Worm (Caenorhabditis elegans) whole organism, L4 larva: ENCODE measurements around the gene gpa-12.

Experiments used
- F26F4.8 ChIP-seq: fragments of 200-800 bp; sonication (Bioruptor generic); conservative IDR thresholded peaks from 2 replicates; pipeline ENCODE4 v1.3.6; 2022; ENCODE audit warnings: missing genetic modification characterization, missing compliant biosample characterization
- F49E8.2 ChIP-seq: sonication (generic microtip); optimal IDR thresholded peaks from 2 replicates; lab custom pipeline; 2016; ENCODE audit warnings: missing compliant biosample characterization, mild to moderate bottlenecking, missing genetic modification characterization, borderline replicate concordance
- Y105C5A.15 ChIP-seq: fragments of 200-800 bp; sonication (Bioruptor generic); IDR thresholded peaks from 2 replicates; pipeline ENCODE4 v1.3.6; 2022; ENCODE audit warnings: missing genetic modification characterization, missing compliant biosample characterization
- Y48G9A.11 ChIP-seq: fragments of 200-800 bp; sonication (Bioruptor generic); IDR thresholded peaks from 2 replicates; pipeline ENCODE4 v1.3.6; 2022; ENCODE audit warnings: missing genetic modification reagents, missing genetic modification characterization, missing compliant biosample characterization
- Y5F2A.4 ChIP-seq: fragments of 200-800 bp; sonication (Bioruptor generic); optimal IDR thresholded peaks from 2 replicates; lab custom pipeline; 2018; ENCODE audit warnings: mild to moderate bottlenecking, missing genetic modification characterization, missing compliant biosample characterization
- ZK337.2 ChIP-seq: fragments of 200-800 bp; sonication (Bioruptor generic); IDR thresholded peaks from 2 replicates; pipeline ENCODE4 v1.3.6; 2022; ENCODE audit warnings: missing genetic modification reagents, missing genetic modification characterization, missing compliant biosample characterization
- aha-1 ChIP-seq: fragments of 150-350 bp; peaks from one replicate; lab custom pipeline; 2014; ENCODE audit warnings: missing biosample characterization, missing genetic modification characterization
- ama-1 ChIP-seq: fragments of 150-350 bp; optimal IDR thresholded peaks from 2 replicates; lab custom pipeline; 2014; ENCODE audit warnings: inconsistent platforms, mixed read lengths
- arid-1 ChIP-seq: fragments of 200-800 bp; sonication (Bioruptor generic); conservative IDR thresholded peaks from 2 replicates; pipeline ENCODE4 v1.3.6; 2022; ENCODE audit warnings: missing genetic modification reagents, missing genetic modification characterization, missing compliant biosample characterization
- ceh-28 ChIP-seq: fragments of 150-350 bp; optimal IDR thresholded peaks from 2 replicates; lab custom pipeline; 2014; ENCODE audit warnings: missing biosample characterization, missing genetic modification reagents, missing genetic modification characterization
- ceh-32 ChIP-seq: sonication (generic microtip); optimal IDR thresholded peaks from 2 replicates; lab custom pipeline; 2016; ENCODE audit warnings: mild to moderate bottlenecking, missing genetic modification characterization, missing compliant biosample characterization; ENCODE audit not compliant: poor library complexity
- ceh-44 ChIP-seq: fragments of 200-800 bp; sonication (Bioruptor generic); IDR thresholded peaks from 2 replicates; pipeline ENCODE4 v1.3.6; 2022; ENCODE audit warnings: missing genetic modification reagents, missing genetic modification characterization, missing compliant biosample characterization
- daf-19 ChIP-seq: fragments of 200-800 bp; sonication (Bioruptor generic); conservative IDR thresholded peaks from 2 replicates; pipeline ENCODE4 v1.3.6; 2022; ENCODE audit warnings: missing genetic modification characterization, missing compliant biosample characterization
- dmd-8 ChIP-seq: fragments of 200-800 bp; sonication (Bioruptor generic); IDR thresholded peaks from 2 replicates; pipeline ENCODE4 v1.3.6; 2022; ENCODE audit warnings: missing genetic modification characterization, missing compliant biosample characterization
- dpl-1 ChIP-seq: fragments of 150-350 bp; optimal IDR thresholded peaks from 2 replicates; lab custom pipeline; 2014; ENCODE audit warnings: missing biosample characterization, missing genetic modification reagents, missing genetic modification characterization
- duxl-1 ChIP-seq: sonication (generic microtip); optimal IDR thresholded peaks from 2 replicates; lab custom pipeline; 2016; ENCODE audit warnings: mild to moderate bottlenecking, missing genetic modification characterization, moderate library complexity, missing compliant biosample characterization; ENCODE audit not compliant: poor library complexity
- egl-27 ChIP-seq: sonication (generic microtip); optimal IDR thresholded peaks from 3 replicates; lab custom pipeline; 2017; ENCODE audit warnings: missing biosample characterization, missing genetic modification reagents, missing genetic modification characterization
- gei-8 ChIP-seq: fragments of 200-800 bp; sonication (Bioruptor generic); optimal IDR thresholded peaks from 2 replicates; lab custom pipeline; 2018; ENCODE audit warnings: mild to moderate bottlenecking, missing genetic modification characterization, missing compliant biosample characterization
- hlh-11 ChIP-seq: fragments of 200-800 bp; sonication (Bioruptor generic); optimal IDR thresholded peaks from 2 replicates; lab custom pipeline; 2018; ENCODE audit warnings: mild to moderate bottlenecking, missing genetic modification characterization, missing compliant biosample characterization
- hlh-30 ChIP-seq: sonication (generic microtip); optimal IDR thresholded peaks from 2 replicates; lab custom pipeline; 2017; ENCODE audit warnings: antibody characterized with exemption, mild to moderate bottlenecking, missing genetic modification characterization, missing compliant biosample characterization; ENCODE audit not compliant: insufficient read depth
- hmg-1.1 ChIP-seq: fragments of 200-800 bp; sonication (Bioruptor generic); IDR thresholded peaks from 2 replicates; pipeline ENCODE4 v1.3.6; 2022; ENCODE audit warnings: missing genetic modification reagents, missing genetic modification characterization, missing compliant biosample characterization
- lim-7 ChIP-seq: fragments of 200-800 bp; sonication (Bioruptor generic); IDR thresholded peaks from 2 replicates; pipeline ENCODE4 v1.3.6; 2022; ENCODE audit warnings: missing genetic modification characterization, missing compliant biosample characterization
- lin-1 ChIP-seq: fragments of 200-800 bp; sonication (Bioruptor generic); IDR thresholded peaks from 2 replicates; pipeline ENCODE4 v1.3.6; 2022; ENCODE audit warnings: missing genetic modification reagents, missing genetic modification characterization, missing compliant biosample characterization
- lin-13 ChIP-seq: fragments of 150-350 bp; optimal IDR thresholded peaks from 2 replicates; lab custom pipeline; 2014; ENCODE audit warnings: missing biosample characterization, missing genetic modification reagents, missing genetic modification characterization
- lir-3 ChIP-seq: sonication (generic microtip); optimal IDR thresholded peaks from 2 replicates; lab custom pipeline; 2016; ENCODE audit warnings: mild to moderate bottlenecking, missing genetic modification characterization, missing compliant biosample characterization
- madf-5 ChIP-seq, 2 experiments: fragments of 200-800 bp; sonication (Bioruptor generic); IDR thresholded peaks; 2 replicates each; pipeline ENCODE4 v1.3.6; 2022; ENCODE audit warnings: missing compliant biosample characterization in 2 of 2, missing genetic modification characterization in 2 of 2
- madf-9 ChIP-seq: fragments of 200-800 bp; sonication (Bioruptor generic); conservative IDR thresholded peaks from 2 replicates; pipeline ENCODE4 v1.3.6; 2022; ENCODE audit warnings: missing genetic modification reagents, missing genetic modification characterization, missing compliant biosample characterization
- mes-2 ChIP-seq: sonication (generic microtip); optimal IDR thresholded peaks from 2 replicates; lab custom pipeline; 2016; ENCODE audit warnings: missing genotype, mild to moderate bottlenecking, missing genetic modification characterization, missing compliant biosample characterization; ENCODE audit not compliant: poor library complexity, severe bottlenecking
- nhr-10 ChIP-seq: fragments of 150-350 bp; optimal IDR thresholded peaks from 2 replicates; lab custom pipeline; 2014; ENCODE audit warnings: missing biosample characterization, missing genetic modification characterization
- nhr-111 ChIP-seq: fragments of 200-800 bp; sonication (Bioruptor generic); optimal IDR thresholded peaks from 2 replicates; lab custom pipeline; 2018; ENCODE audit warnings: mild to moderate bottlenecking, missing genetic modification characterization, missing compliant biosample characterization
- nhr-48 ChIP-seq: sonication (generic microtip); optimal IDR thresholded peaks from 2 replicates; lab custom pipeline; 2016; ENCODE audit warnings: mild to moderate bottlenecking, missing genetic modification characterization, missing compliant biosample characterization
- nhr-77 ChIP-seq: fragments of 150-350 bp; optimal IDR thresholded peaks from 2 replicates; lab custom pipeline; 2014; ENCODE audit warnings: missing biosample characterization, missing genetic modification characterization
- pha-4 ChIP-seq, 2 experiments: fragments of 150-350 bp in 1 of 2; fragments of 200-800 bp in 1 of 2; sonication (Bioruptor generic) in 1 of 2; IDR thresholded peaks in 1 of 2; optimal IDR thresholded peaks in 1 of 2; 2 replicates each; pipeline versions ENCODE4 v1.3.6 to Lab custom; 2014 to 2022; ENCODE audit warnings: missing genetic modification characterization in 2 of 2, missing genetic modification reagents in 2 of 2, missing biosample characterization in 1 of 2, missing compliant biosample characterization in 1 of 2
- pqm-1 ChIP-seq: sonication (generic microtip); optimal IDR thresholded peaks from 2 replicates; lab custom pipeline; 2017; ENCODE audit warnings: missing biosample characterization, missing genetic modification characterization
- spr-1 ChIP-seq: sonication (generic microtip); optimal IDR thresholded peaks from 2 replicates; lab custom pipeline; 2016; ENCODE audit warnings: mild to moderate bottlenecking, missing genetic modification characterization, missing compliant biosample characterization
- unc-130 ChIP-seq: sonication (generic microtip); optimal IDR thresholded peaks from 2 replicates; lab custom pipeline; 2016; ENCODE audit warnings: missing genetic modification reagents, missing genetic modification characterization, missing compliant biosample characterization
- unc-62 ChIP-seq, 3 experiments: fragments of 150-350 bp in 1 of 3; sonication (generic microtip); optimal IDR thresholded peaks in 2 of 3; peaks in 1 of 3; 1 replicate in 1 of 3; 2 replicates in 2 of 3; lab custom pipeline; 2014 to 2017; ENCODE audit warnings: missing biosample characterization in 3 of 3, missing genetic modification characterization in 3 of 3, missing genetic modification reagents in 3 of 3, missing genotype in 1 of 3
- zfp-2 ChIP-seq: sonication (generic microtip); optimal IDR thresholded peaks from 2 replicates; lab custom pipeline; 2016; ENCODE audit warnings: mild to moderate bottlenecking, missing genetic modification characterization, missing compliant biosample characterization
- zip-11 ChIP-seq: fragments of 200-800 bp; sonication (Bioruptor generic); IDR thresholded peaks from 2 replicates; pipeline ENCODE4 v1.3.6; 2022; ENCODE audit warnings: missing genetic modification characterization, missing compliant biosample characterization
- zip-2 ChIP-seq: fragments of 150-350 bp; optimal IDR thresholded peaks from 2 replicates; lab custom pipeline; 2014; ENCODE audit warnings: missing biosample characterization, missing genetic modification characterization

gpa-12 gene

DNA sequence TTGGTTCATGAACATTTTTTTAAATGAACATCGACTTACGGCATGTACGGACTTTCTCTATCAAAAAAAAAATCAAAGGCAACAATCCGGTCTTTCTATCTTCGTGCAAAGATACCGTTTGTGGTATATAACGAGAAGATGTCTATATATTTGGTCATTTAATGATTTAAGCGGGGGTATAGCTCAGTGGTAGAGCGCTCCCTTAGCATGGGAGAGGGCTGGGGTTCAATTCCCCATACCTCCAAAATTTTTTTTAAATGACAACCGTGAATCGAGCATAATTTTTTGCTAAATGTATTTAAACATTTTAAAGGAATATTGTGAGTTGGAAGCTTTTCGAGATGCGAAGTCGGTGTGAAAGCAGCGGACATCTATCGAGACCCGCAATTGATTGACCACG, 4.7 kb upstream of the gpa-12 start (continued):
- TF ChIP-seq ama-1 (lab: Kevin White, UChicago) (no peak), lin-13 (no peak), ZK337.2 (GFP tag; lab: Robert Waterston, UW) (peak; percentile 56; the same call in 1 of the 2 replicates), zfp-2 (tag; lab: Kevin White, UChicago) (no peak), pha-4 (GFP tag; IDR thresholded peaks at IDR 0.05; lab: Robert Waterston, UW) (peak; percentile 78; the same call in 1 of the 2 replicates), pha-4 (tag; optimal IDR thresholded peaks at IDR 0.05; lab: Kevin White, UChicago) (no peak), lim-7 (GFP tag; lab: Robert Waterston, UW) (peak; percentile 88), zip-2 (no peak), madf-5 (GFP tag; IDR thresholded peaks at IDR 0.05; lab: Robert Waterston, UW) (peak; percentile 34 to 67; a peak in 1 of 4 replicates), mes-2 (tag; lab: Kevin White, UChicago) (peak; percentile 62), duxl-1 (peak; percentile 63), daf-19 (GFP tag; lab: Robert Waterston, UW) (peak; percentile 60; the same call in 1 of the 2 replicates), Y105C5A.15 (GFP tag; lab: Robert Waterston, UW) (0 out of 2 replicates have a peak, but pooled peaks have one; percentile 69), ceh-44 (no peak), nhr-48 (peak; percentile 19), nhr-77 (tag; lab: Kevin White, UChicago) (no peak), dmd-8 (peak; percentile 89), madf-9 (GFP tag; lab: Robert Waterston, UW) (peak; percentile 83), ceh-32 (tag; lab: Kevin White, UChicago) (no peak), hlh-11 (peak; percentile 11), F26F4.8 (GFP tag; lab: Robert Waterston, UW) (peak; percentile 69; the same call in 1 of the 2 replicates), hmg-1.1 (GFP tag; lab: Robert Waterston, UW) (0 out of 2 replicates have a peak, but pooled peaks have one; percentile 15), hlh-30 (tag; lab: Kevin White, UChicago) (peak; percentile 30), arid-1 (peak; percentile 73), F49E8.2 (tag; lab: Kevin White, UChicago) (peak; percentile 11), unc-130 (GFP tag; lab: Kevin White, UChicago) (peak; percentile 15), egl-27 (tag; lab: Kevin White, UChicago) (no peak), gei-8 (peak; percentile 33), ceh-28 (no peak), Y48G9A.11 (GFP tag; lab: Robert Waterston, UW) (peak; percentile 72), zip-11 (GFP tag; lab: Robert Waterston, UW) (no peak), Y5F2A.4 (GFP tag; lab: Kevin White, UChicago) (peak; percentile 23), aha-1 (tag; lab: Kevin White, UChicago) (no peak), nhr-10 (no peak), nhr-111 (GFP tag; lab: Kevin White, UChicago) (peak; percentile 64), spr-1 (tag; lab: Kevin White, UChicago) (peak; percentile 26), lin-1 (GFP tag; lab: Robert Waterston, UW) (peak; percentile 46; the same call in 1 of the 2 replicates)
- TF ChIP-seq, all 104 proteins: peak for 37

DNA sequence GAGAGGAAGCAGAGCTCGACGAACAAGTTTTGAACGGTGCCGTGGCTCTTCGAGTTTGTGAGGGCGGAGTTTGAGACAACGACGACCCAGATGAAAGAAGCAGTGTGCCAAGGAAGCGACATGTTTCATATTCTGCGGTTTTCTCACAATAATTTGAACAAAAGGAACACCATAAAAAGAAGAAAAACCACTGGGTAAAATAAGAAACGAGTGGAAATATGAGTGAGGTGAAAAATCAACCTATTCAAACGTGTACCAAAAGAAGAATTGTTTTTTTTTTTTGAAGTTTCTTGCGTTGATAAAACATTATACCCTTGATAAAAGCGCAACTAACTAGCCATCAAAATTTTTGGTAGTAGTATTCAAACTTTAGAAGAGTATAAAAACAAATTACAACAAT, 1.2 kb upstream of the gpa-12 start, which contains the start of gene lgc-4:
Gene lgc-4, minus strand, starts transcription at position 101 of the 400 bp plus-strand sequence.
- TF ChIP-seq unc-62 (GFP tag; optimal IDR thresholded peaks at IDR 0.05 in 1 of 2; lab: Kevin White, UChicago) (peak in 1 of 2 experiments; percentile 89), unc-62 (tag; optimal IDR thresholded peaks at IDR 0.05; lab: Kevin White, UChicago) (no peak), pqm-1 (no peak), lir-3 (tag; lab: Kevin White, UChicago) (no peak), duxl-1 (no peak), dpl-1 (no peak), Y105C5A.15 (GFP tag; lab: Robert Waterston, UW) (no peak)
